Fruit fly (Drosophila melanogaster): Measurements from ENCODE around the gene CG13670.

DNA sequence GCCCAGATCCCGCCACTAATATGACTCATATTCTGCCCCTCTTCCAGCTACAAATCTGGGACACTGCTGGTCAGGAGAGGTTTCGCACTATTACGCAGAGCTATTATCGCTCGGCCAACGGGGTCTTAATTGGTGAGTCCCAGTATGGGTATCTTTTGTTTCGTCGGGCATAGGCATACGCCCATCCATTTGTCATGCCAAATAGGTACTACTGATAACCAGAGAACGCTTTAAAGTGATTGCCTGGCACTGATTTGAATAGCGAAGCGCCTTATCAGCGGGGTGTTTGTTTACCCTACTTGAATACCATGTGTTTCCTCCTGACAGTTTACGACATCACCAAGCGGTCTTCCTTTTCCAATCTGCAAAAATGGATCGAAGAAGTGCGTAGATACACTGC is 23.1 kb upstream of the CG13670 start:
- TF ChIP-seq fru (GFP tag; optimal IDR thresholded peaks at IDR 0.05) (no peak), usp (GFP tag; optimal IDR thresholded peaks at IDR 0.05) (no peak), OdsH (GFP tag; optimal IDR thresholded peaks at IDR 0.05) (no peak), Mio (GFP tag; optimal IDR thresholded peaks at IDR 0.05) (no peak)
